Fruit fly (Drosophila melanogaster) Kc167 (cell line): Measurements from ENCODE around the gene Nup160.

ENCODE experiments used
- Myc ChIP-seq: fragments of >200 bp; optimal IDR thresholded peaks from 2 replicates; lab custom pipeline; 2017; ENCODE audit warnings: missing external identifiers
- Sin3A ChIP-seq: fragments of >200 bp; optimal IDR thresholded peaks from 2 replicates; lab custom pipeline; 2018; ENCODE audit warnings: missing external identifiers
- h ChIP-seq: fragments of >200 bp; optimal IDR thresholded peaks from 3 replicates; lab custom pipeline; 2018; ENCODE audit warnings: missing external identifiers
- psq ChIP-seq: fragments of >200 bp; optimal IDR thresholded peaks from 2 replicates; lab custom pipeline; 2017; ENCODE audit warnings: missing external identifiers
- ttk ChIP-seq: sonication (Bioruptor generic); optimal IDR thresholded peaks from 2 replicates; lab custom pipeline; 2017; ENCODE audit warnings: missing external identifiers

DNA sequence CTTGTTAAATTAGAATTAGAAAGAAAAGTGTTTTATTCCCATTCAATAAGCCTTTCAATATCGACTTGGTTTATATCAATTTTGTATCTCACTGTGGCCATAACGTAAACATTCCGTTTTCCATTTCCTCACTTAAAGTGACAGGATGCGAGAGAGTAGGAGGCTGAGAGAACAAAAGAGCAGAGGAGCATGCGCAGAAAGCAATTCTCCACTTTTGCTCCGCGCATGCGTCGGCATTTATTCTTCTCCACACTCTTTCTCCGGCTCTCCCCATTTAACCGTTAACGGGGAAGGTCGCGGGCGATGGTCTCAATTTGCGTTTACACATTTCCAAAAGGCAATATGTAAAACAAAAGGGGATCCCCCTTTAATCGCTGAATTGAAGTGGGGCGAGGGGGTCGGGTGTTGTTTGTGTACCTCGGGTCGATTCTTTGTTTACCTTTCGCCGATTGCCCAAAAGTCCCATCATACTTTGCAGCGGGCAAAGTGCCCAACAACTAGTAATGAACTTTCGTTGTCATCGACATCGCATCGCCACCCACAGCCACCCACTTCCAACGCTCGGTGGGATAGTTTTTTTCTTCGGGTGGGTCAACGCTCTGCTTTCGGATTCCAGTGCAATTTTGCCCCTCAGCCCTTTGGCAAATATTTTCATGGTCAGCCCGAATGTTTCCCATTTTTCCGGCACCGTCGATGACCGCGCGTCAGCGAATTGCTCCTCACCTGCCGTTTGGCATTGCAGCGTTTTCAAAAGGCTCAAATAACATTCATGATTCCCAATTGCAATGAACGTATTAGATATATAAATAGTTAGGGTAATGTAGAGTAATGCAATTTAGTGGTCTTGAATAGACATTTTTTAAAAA is 45.3 kb downstream of the Nup160 start:
- TF ChIP-seq psq (no peak), ttk (lab: Kevin White, UChicago) (no peak), Sin3A (no peak), h (lab: Kevin White, UChicago) (no peak), Myc (lab: Kevin White, UChicago) (no peak)
